Worm (Caenorhabditis elegans) whole organism, L3 larva: ENCODE data around the gene srw-26.

ENCODE experiments used
- ZK546.5 ChIP-seq: sonication (generic microtip); optimal IDR thresholded peaks from 2 replicates; lab custom pipeline; 2017; ENCODE audit warnings: missing biosample characterization, missing genetic modification characterization
- aly-2 ChIP-seq: fragments of 150-350 bp; optimal IDR thresholded peaks from 2 replicates; lab custom pipeline; 2014; ENCODE audit warnings: missing biosample characterization, missing genetic modification characterization
- ama-1 ChIP-seq: fragments of 150-350 bp; optimal IDR thresholded peaks from 2 replicates; lab custom pipeline; 2018
- ceh-16 ChIP-seq: sonication (generic microtip); optimal IDR thresholded peaks from 2 replicates; lab custom pipeline; 2017; ENCODE audit warnings: missing biosample characterization, missing genetic modification characterization
- ceh-28 ChIP-seq: fragments of 150-350 bp; optimal IDR thresholded peaks from 2 replicates; lab custom pipeline; 2014; ENCODE audit warnings: missing biosample characterization, missing genetic modification reagents, missing genetic modification characterization
- ceh-82 ChIP-seq: fragments of 150-350 bp; optimal IDR thresholded peaks from 2 replicates; lab custom pipeline; 2014; ENCODE audit warnings: missing biosample characterization, missing genetic modification characterization
- ceh-9 ChIP-seq: sonication (generic microtip); optimal IDR thresholded peaks from 2 replicates; lab custom pipeline; 2018; ENCODE audit warnings: missing biosample characterization, missing genetic modification characterization
- daf-12 ChIP-seq: fragments of 150-350 bp; optimal IDR thresholded peaks from 2 replicates; lab custom pipeline; 2014; ENCODE audit warnings: missing biosample characterization, missing genetic modification reagents, missing genetic modification characterization
- egl-27 ChIP-seq: sonication (generic microtip); optimal IDR thresholded peaks from 4 replicates; lab custom pipeline; 2017; ENCODE audit warnings: missing biosample characterization, missing genetic modification reagents, missing genetic modification characterization
- egl-5 ChIP-seq: fragments of 150-350 bp; optimal IDR thresholded peaks from 2 replicates; lab custom pipeline; 2017; ENCODE audit warnings: missing biosample characterization, missing genetic modification reagents, missing genetic modification characterization, inconsistent platforms
- elt-1 ChIP-seq: fragments of 150-350 bp; optimal IDR thresholded peaks from 2 replicates; lab custom pipeline; 2014; ENCODE audit warnings: missing biosample characterization, missing genetic modification characterization
- elt-2 ChIP-seq: sonication (generic microtip); optimal IDR thresholded peaks from 2 replicates; lab custom pipeline; 2016; ENCODE audit warnings: missing genetic modification reagents, mild to moderate bottlenecking, missing genetic modification characterization, missing compliant biosample characterization
- elt-3 ChIP-seq, 3 experiments: fragments of 150-350 bp in 1 of 3; sonication (generic microtip) in 2 of 3; optimal IDR thresholded peaks; 2 replicates in 2 of 3; 4 replicates in 1 of 3; lab custom pipeline; 2014 to 2017; ENCODE audit warnings: missing biosample characterization in 3 of 3, missing genetic modification characterization in 3 of 3
- eor-1 ChIP-seq, 2 experiments: fragments of 150-350 bp; optimal IDR thresholded peaks; 2 replicates each; lab custom pipeline; 2014 to 2018; ENCODE audit warnings: missing biosample characterization in 2 of 2, missing genetic modification characterization in 2 of 2
- fkh-2 ChIP-seq: fragments of 150-350 bp; optimal IDR thresholded peaks from 2 replicates; lab custom pipeline; 2014; ENCODE audit warnings: missing biosample characterization, missing genetic modification reagents, missing genetic modification characterization
- fos-1 ChIP-seq: fragments of 150-350 bp; optimal IDR thresholded peaks from 2 replicates; lab custom pipeline; 2014; ENCODE audit warnings: missing biosample characterization, missing genetic modification characterization
- lin-15B ChIP-seq: fragments of 150-350 bp; optimal IDR thresholded peaks from 2 replicates; lab custom pipeline; 2014; ENCODE audit warnings: missing biosample characterization, missing genetic modification characterization
- lsy-12 ChIP-seq: sonication (generic microtip); optimal IDR thresholded peaks from 2 replicates; lab custom pipeline; 2016; ENCODE audit warnings: mild to moderate bottlenecking, missing genetic modification characterization, missing compliant biosample characterization
- mml-1 ChIP-seq: fragments of 150-350 bp; sonication (generic microtip); optimal IDR thresholded peaks from 3 replicates; lab custom pipeline; 2014; ENCODE audit warnings: missing biosample characterization, missing genetic modification characterization
- nfya-1 ChIP-seq: sonication (generic microtip); optimal IDR thresholded peaks from 2 replicates; lab custom pipeline; 2017; ENCODE audit warnings: missing genetic modification characterization, mild to moderate bottlenecking, missing compliant biosample characterization, antibody characterized with exemption, moderate library complexity; ENCODE audit not compliant: insufficient read depth
- nhr-11 ChIP-seq: fragments of 150-350 bp; optimal IDR thresholded peaks from 2 replicates; lab custom pipeline; 2014; ENCODE audit warnings: missing biosample characterization, missing genetic modification characterization
- nhr-12 ChIP-seq: fragments of 150-350 bp; optimal IDR thresholded peaks from 2 replicates; lab custom pipeline; 2014; ENCODE audit warnings: missing biosample characterization, missing genetic modification characterization
- nhr-25 ChIP-seq: sonication (generic microtip); optimal IDR thresholded peaks from 2 replicates; lab custom pipeline; 2017; ENCODE audit warnings: missing biosample characterization, missing genetic modification characterization
- nhr-28 ChIP-seq: fragments of 150-350 bp; optimal IDR thresholded peaks from 2 replicates; lab custom pipeline; 2014; ENCODE audit warnings: missing biosample characterization, missing genetic modification characterization
- nhr-76 ChIP-seq: fragments of 150-350 bp; sonication (generic microtip); optimal IDR thresholded peaks from 5 replicates; lab custom pipeline; 2014; ENCODE audit warnings: missing biosample characterization, missing genetic modification characterization
- nhr-77 ChIP-seq: fragments of 150-350 bp; optimal IDR thresholded peaks from 2 replicates; lab custom pipeline; 2014; ENCODE audit warnings: missing biosample characterization, missing genetic modification characterization
- pha-4 ChIP-seq: fragments of 150-350 bp; optimal IDR thresholded peaks from 2 replicates; lab custom pipeline; 2014; ENCODE audit warnings: missing biosample characterization, missing genetic modification reagents, missing genetic modification characterization
- pqm-1 ChIP-seq: fragments of 150-350 bp; optimal IDR thresholded peaks from 2 replicates; lab custom pipeline; 2017; ENCODE audit warnings: missing biosample characterization, missing genetic modification characterization, inconsistent platforms
- sea-2 ChIP-seq: fragments of 150-350 bp; sonication (generic microtip); optimal IDR thresholded peaks from 4 replicates; lab custom pipeline; 2014; ENCODE audit warnings: missing biosample characterization, missing genetic modification reagents, missing genetic modification characterization
- unc-62 ChIP-seq: fragments of 150-350 bp; sonication (generic microtip); optimal IDR thresholded peaks from 4 replicates; lab custom pipeline; 2014; ENCODE audit warnings: missing biosample characterization, missing genetic modification reagents, missing genetic modification characterization
- zag-1 ChIP-seq: fragments of 150-350 bp; optimal IDR thresholded peaks from 2 replicates; lab custom pipeline; 2014; ENCODE audit warnings: missing biosample characterization, missing genetic modification characterization
- ztf-11 ChIP-seq: fragments of 150-350 bp; optimal IDR thresholded peaks from 2 replicates; lab custom pipeline; 2014; ENCODE audit warnings: missing biosample characterization, missing genetic modification characterization

The srw-26 gene

ce11 chrV:15897696-15898095, 34.6 kb downstream of the srw-26 start, which contains the start of gene str-60:
str-60 (plus strand) TSS chrV:15897996.
- no peak for TF ChIP-seq pha-4 (tag; lab: Kevin White, UChicago)
- TF ChIP-seq fos-1: no peak
- no peak for TF ChIP-seq elt-2
- TF ChIP-seq fkh-2 (tag; lab: Kevin White, UChicago): no peak
- no peak for TF ChIP-seq eor-1 (tag; optimal IDR thresholded peaks at IDR 0.05; lab: Kevin White, UChicago)
- no peak for TF ChIP-seq nfya-1 (tag; lab: Kevin White, UChicago)
- TF ChIP-seq ceh-16: no peak
- TF ChIP-seq nhr-25: no peak
- no peak for TF ChIP-seq egl-5
- no peak for TF ChIP-seq aly-2 (tag; lab: Kevin White, UChicago)
- TF ChIP-seq nhr-28: no peak
- no peak for TF ChIP-seq elt-1 (tag; lab: Kevin White, UChicago)
- TF ChIP-seq elt-3 (tag; optimal IDR thresholded peaks at IDR 0.05; lab: Kevin White, UChicago): no peak
- TF ChIP-seq, all 47 proteins: peak for 0

- TF ChIP-seq nhr-11 (tag; lab: Kevin White, UChicago) (no peak), zag-1 (tag; lab: Kevin White, UChicago) (no peak), pqm-1 (tag; lab: Kevin White, UChicago) (no peak), lsy-12 (tag; lab: Kevin White, UChicago) (no peak), eor-1 (tag; optimal IDR thresholded peaks at IDR 0.05; lab: Kevin White, UChicago) (no peak), ceh-9 (tag; lab: Kevin White, UChicago) (no peak), ceh-82 (tag; lab: Kevin White, UChicago) (no peak), aly-2 (tag; lab: Kevin White, UChicago) (no peak), nfya-1 (tag; lab: Kevin White, UChicago) (no peak), nhr-77 (no peak), daf-12 (tag; lab: Kevin White, UChicago) (no peak), nhr-28 (no peak), pha-4 (tag; lab: Kevin White, UChicago) (no peak), ceh-16 (no peak), egl-5 (no peak), nhr-25 (no peak), unc-62 (GFP tag; lab: Kevin White, UChicago) (no peak), egl-27 (no peak), sea-2 (GFP tag; lab: Kevin White, UChicago) (no peak), nhr-12 (no peak)
Measured at ce11 chrV:15896671-15897070, 35.6 kb downstream of the srw-26 start, which contains the start of gene nhr-213. nhr-213 (minus strand) TSS chrV:15896771.

DNA sequence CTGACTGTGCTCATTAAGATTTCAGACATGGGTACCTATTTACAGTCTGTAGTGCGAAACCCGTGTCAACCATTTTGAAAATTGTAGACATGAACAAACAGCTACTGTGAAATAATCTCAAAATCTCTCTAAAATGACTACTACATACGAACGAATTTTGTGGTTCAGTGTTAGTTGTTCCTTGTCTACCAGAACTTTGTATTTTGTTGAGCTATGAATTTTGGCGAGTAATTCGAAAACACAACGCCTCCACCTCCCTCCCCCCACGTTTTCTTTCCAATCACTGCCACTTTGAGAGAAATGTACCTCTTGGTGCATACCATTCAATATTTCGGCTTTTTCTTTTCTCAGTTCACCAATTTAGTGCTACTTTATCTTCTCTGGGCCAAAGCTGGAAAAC, 39.6 kb downstream of the srw-26 start, which contains the start of gene T06C12.11:
T06C12.11 (plus strand) TSS at position 301 of the 400 bp plus-strand sequence.
- no peak for TF ChIP-seq nfya-1 (tag; lab: Kevin White, UChicago)
- no peak for TF ChIP-seq ceh-28 (tag; lab: Kevin White, UChicago)
- no peak for TF ChIP-seq zag-1 (tag; lab: Kevin White, UChicago)

DNA sequence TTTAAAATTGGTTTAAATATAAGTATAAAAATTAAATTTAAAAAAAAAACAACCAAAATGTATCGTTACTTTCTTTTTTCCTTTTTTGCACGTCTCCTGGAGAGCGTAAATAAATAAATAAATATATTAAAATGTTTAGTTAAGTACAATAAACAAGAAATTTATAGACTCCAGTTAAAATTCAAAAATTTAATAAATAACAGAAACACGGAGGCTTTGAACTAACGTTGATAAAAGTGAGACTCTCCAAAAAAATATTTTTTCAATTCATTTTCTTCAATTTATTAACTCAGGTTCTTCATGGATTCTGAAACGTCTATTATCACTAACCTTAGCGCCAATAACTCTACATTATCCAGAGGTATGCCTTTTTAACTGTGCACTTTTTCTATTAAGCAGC, 40.5 kb downstream of the srw-26 start, which contains the start of gene T06C12.12:
T06C12.12 (plus strand) TSS at position 301 of the 400 bp plus-strand sequence.
- no peak for TF ChIP-seq ztf-11 (tag; lab: Kevin White, UChicago)
- TF ChIP-seq ceh-28 (tag; lab: Kevin White, UChicago): no peak
- no peak for TF ChIP-seq nhr-25
- no peak for TF ChIP-seq fkh-2 (tag; lab: Kevin White, UChicago)
- TF ChIP-seq ZK546.5 (tag; lab: Kevin White, UChicago): no peak
- no peak for TF ChIP-seq nhr-77
- TF ChIP-seq ama-1 (lab: Kevin White, UChicago): no peak
- no peak for TF ChIP-seq eor-1 (tag; optimal IDR thresholded peaks at IDR 0.05; lab: Kevin White, UChicago)
- no peak for TF ChIP-seq mml-1 (tag; lab: Kevin White, UChicago)
- TF ChIP-seq nfya-1 (tag; lab: Kevin White, UChicago): no peak
- no peak for TF ChIP-seq elt-1 (tag; lab: Kevin White, UChicago)

- TF ChIP-seq zag-1 (tag; lab: Kevin White, UChicago): no peak
- TF ChIP-seq eor-1 (tag; optimal IDR thresholded peaks at IDR 0.05; lab: Kevin White, UChicago): no peak
- peak; percentile 73 for TF ChIP-seq pqm-1 (tag; lab: Kevin White, UChicago)
- peak; percentile 68 for TF ChIP-seq elt-2
- no peak for TF ChIP-seq nhr-76 (tag; lab: Kevin White, UChicago)
- no peak for TF ChIP-seq lin-15B (tag; lab: Kevin White, UChicago)
- no peak for TF ChIP-seq ztf-11 (tag; lab: Kevin White, UChicago)
- TF ChIP-seq pha-4 (tag; lab: Kevin White, UChicago): peak; percentile 77
Measured at ce11 chrV:15891279-15891678, 41.0 kb downstream of the srw-26 start.
